Worm (Caenorhabditis elegans): ENCODE measurements around the gene dur-1.
"Not testable (repeated sequence)": the region's sequence is repeated elsewhere in the genome, so short reads cannot be mapped to it uniquely, and the experiment has no call there.

dur-1 gene

DNA sequence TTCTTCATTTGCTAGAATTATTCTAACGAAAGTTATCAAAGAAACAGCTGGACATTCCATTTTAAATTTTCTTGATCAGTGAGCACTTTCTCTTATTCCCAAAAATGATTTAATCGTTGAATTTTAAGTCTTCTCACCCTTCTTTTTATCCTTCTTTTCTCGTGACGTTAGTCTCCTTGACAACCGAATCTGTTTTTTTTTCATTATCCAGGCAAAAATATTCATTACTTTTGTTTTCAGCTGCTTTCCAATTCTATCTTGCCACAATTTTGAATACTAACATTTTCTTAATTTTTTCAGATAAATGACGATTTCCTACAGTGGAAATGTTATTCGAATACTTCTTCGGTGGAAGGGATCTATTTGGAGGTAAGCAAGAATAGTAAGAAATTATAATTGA is 24.4 kb downstream of the dur-1 start, which contains the start of gene best-13:
TSS of gene best-13 (plus strand) at position 301 of the 400 bp plus-strand sequence.
- TF ChIP-seq med-1 (GFP tag; optimal IDR thresholded peaks at IDR 0.05; ENCODE audit: insufficient read depth), result no peak
- TF ChIP-seq flt-1 (GFP tag; IDR thresholded peaks at IDR 0.05), result no peak
- TF ChIP-seq tab-1 (GFP tag; IDR thresholded peaks at IDR 0.05), result no peak
- TF ChIP-seq ztf-23 (GFP tag; IDR thresholded peaks at IDR 0.05), result no peak
- TF ChIP-seq klf-2 (GFP tag; conservative IDR thresholded peaks at IDR 0.05), result no peak
- TF ChIP-seq ztf-29 (GFP tag; IDR thresholded peaks at IDR 0.05), result no peak
- no peak for TF ChIP-seq T22C8.4 (GFP tag; IDR thresholded peaks at IDR 0.05)
- no peak for TF ChIP-seq ref-1 (GFP tag; conservative IDR thresholded peaks at IDR 0.05)
- TF ChIP-seq cog-1 (tag; optimal IDR thresholded peaks at IDR 0.05), result no peak

DNA sequence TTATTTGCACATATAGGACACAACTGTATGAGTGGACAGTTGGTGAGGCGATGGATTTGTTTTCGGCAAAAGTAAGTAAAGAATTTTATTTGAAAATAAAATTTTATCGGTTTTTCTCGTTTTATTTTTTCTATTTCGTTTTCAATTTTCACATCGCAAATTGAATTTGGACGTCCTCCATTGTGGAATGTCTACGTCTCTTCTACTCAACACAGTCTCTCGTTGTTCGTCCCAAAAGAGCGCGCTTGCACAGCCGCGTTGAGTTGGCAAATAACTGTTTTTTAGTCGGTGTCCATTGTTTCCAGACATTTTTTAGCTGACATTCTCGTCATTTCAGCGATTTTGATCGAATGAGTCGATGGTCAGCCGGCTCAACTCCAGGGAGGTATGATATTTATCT is 28.8 kb downstream of the dur-1 start:
- no peak for TF ChIP-seq tab-1 (GFP tag; IDR thresholded peaks at IDR 0.05)
- TF ChIP-seq ztf-29 (GFP tag; IDR thresholded peaks at IDR 0.05), result no peak
- no peak for TF ChIP-seq flt-1 (GFP tag; IDR thresholded peaks at IDR 0.05)
- TF ChIP-seq ref-1 (GFP tag; conservative IDR thresholded peaks at IDR 0.05), result no peak
- no peak for TF ChIP-seq klf-2 (GFP tag; conservative IDR thresholded peaks at IDR 0.05)
- no peak for TF ChIP-seq T22C8.4 (GFP tag; IDR thresholded peaks at IDR 0.05)
- TF ChIP-seq cog-1 (tag; optimal IDR thresholded peaks at IDR 0.05), result no peak
- TF ChIP-seq ztf-23 (GFP tag; IDR thresholded peaks at IDR 0.05), result no peak
- no peak for TF ChIP-seq med-1 (GFP tag; optimal IDR thresholded peaks at IDR 0.05; ENCODE audit: insufficient read depth)

DNA sequence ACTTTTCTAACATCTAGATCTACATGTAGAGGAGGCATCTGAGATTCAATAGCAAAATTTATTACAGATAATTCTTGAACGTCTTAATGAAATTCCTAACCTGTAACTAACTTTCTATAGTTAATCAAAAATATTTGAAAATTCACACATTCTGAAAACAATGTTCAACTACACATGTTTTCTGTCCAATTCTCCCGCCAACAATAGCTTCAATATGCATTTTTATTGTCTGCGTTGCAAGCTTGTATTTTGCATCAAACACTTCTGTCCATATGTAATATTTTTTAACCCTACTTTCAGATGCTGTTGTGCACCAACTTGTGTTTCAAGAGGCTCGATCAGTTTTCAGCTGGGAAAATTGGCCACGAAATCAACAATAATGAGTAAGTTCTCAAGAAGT is 29.3 kb downstream of the dur-1 start, which contains the start of gene tbc-3:
TSS of gene tbc-3 (plus strand) at position 301 of the 400 bp plus-strand sequence.
- TF ChIP-seq T22C8.4 (GFP tag; IDR thresholded peaks at IDR 0.05) (no peak), ztf-23 (GFP tag; IDR thresholded peaks at IDR 0.05) (no peak), ztf-29 (GFP tag; IDR thresholded peaks at IDR 0.05) (no peak), flt-1 (GFP tag; IDR thresholded peaks at IDR 0.05) (no peak), med-1 (GFP tag; optimal IDR thresholded peaks at IDR 0.05; ENCODE audit: insufficient read depth) (no peak), ref-1 (GFP tag; conservative IDR thresholded peaks at IDR 0.05) (no peak), cog-1 (tag; optimal IDR thresholded peaks at IDR 0.05) (no peak), klf-2 (GFP tag; conservative IDR thresholded peaks at IDR 0.05) (no peak), tab-1 (GFP tag; IDR thresholded peaks at IDR 0.05) (no peak)

DNA sequence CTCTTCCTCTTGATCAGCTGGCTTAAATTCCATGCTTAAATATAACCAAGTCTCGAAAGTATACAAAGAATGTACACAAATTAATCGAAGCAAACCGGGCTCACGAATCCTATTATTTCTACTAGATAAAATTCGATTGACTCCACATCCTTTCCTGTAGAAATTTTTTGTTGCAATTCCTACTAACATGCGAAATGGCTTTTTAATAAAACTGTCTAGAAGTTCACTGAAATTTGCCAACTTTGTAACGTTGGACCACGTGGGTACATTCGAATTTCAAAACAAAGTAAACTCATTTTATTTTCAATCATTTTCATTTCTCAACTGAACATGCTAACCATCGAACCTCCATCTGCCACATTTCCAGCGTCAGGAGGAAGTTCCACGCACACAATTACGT is 32.9 kb downstream of the dur-1 start, which contains the start of gene ssp-32:
TSS of gene ssp-32 (plus strand) at position 301 of the 400 bp plus-strand sequence.
- TF ChIP-seq med-1 (GFP tag; optimal IDR thresholded peaks at IDR 0.05; ENCODE audit: insufficient read depth) (no peak), ztf-29 (GFP tag; IDR thresholded peaks at IDR 0.05) (no peak), klf-2 (GFP tag; conservative IDR thresholded peaks at IDR 0.05) (no peak), ref-1 (GFP tag; conservative IDR thresholded peaks at IDR 0.05) (no peak), ztf-23 (GFP tag; IDR thresholded peaks at IDR 0.05) (no peak), flt-1 (GFP tag; IDR thresholded peaks at IDR 0.05) (no peak), tab-1 (GFP tag; IDR thresholded peaks at IDR 0.05) (no peak), T22C8.4 (GFP tag; IDR thresholded peaks at IDR 0.05) (no peak), cog-1 (tag; optimal IDR thresholded peaks at IDR 0.05) (no peak)

DNA sequence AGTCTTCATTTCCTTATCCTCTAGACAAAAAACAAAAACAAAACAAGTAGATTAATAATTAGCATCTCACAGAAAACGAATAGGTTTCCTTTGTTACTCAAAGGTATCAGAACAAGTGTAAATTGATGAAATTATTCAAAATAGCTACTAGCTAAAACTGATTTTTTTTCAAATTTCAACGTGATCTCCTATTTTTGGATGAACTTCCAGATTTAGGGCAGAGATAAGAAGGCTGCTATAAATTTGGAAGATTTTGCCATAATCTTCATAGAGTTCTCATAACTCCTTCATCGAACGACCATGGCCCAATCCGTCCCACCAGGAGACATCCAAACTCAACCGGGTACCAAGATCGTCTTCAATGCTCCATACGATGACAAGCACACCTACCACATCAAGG is 33.7 kb downstream of the dur-1 start, which contains the start of gene msp-77:
TSS of gene msp-77 (plus strand) at position 301 of the 400 bp plus-strand sequence.
- TF ChIP-seq klf-2 (GFP tag; conservative IDR thresholded peaks at IDR 0.05); ref-1 (GFP tag; conservative IDR thresholded peaks at IDR 0.05); cog-1 (tag; optimal IDR thresholded peaks at IDR 0.05): not testable (repeated sequence)

DNA sequence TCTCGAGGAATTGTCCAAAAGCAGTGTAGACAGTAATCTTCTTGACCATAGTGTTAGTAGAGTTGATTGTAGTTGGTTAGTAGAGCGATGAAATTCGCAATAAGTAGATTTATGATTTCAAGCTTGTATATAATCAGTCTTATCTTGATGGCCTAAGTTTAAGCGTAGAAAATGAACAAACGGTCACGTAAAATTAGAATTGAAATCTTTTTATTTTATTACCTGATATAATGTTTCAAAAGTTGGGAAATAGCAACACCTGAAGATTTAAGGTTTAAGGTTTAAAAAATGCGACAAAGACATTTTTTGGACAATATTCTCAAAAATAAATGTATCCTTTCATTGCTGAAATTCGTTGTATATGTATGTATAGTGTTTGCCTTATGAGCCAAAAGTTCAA is 34.4 kb downstream of the dur-1 start, which contains the start of gene sss-1:
TSS of gene sss-1 (minus strand) at position 101 of the 400 bp plus-strand sequence.
- not testable (repeated sequence) for TF ChIP-seq ref-1 (GFP tag; conservative IDR thresholded peaks at IDR 0.05); med-1 (GFP tag; optimal IDR thresholded peaks at IDR 0.05; ENCODE audit: insufficient read depth); ztf-23 (GFP tag; IDR thresholded peaks at IDR 0.05)

DNA sequence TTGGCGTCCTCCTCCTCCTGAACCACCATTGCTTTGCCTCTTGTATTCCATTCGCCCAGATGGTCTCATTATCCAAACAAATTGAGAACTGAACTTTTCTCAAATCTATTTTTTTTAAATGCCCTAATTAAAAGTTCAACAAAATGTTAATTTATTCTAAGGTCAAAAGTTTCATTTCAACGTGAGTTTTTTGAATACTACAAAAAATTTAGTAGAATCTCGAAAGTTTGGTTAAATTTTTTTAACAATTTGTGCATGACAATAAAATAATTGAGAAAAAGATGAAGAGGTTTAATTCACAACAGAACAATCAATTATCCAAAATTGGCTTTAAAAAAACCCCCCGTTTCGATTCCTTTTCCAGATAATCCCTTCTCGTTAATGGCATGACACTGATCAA is 36.1 kb downstream of the dur-1 start, which contains the start of gene F32B6.4:
TSS of gene F32B6.4 (minus strand) at position 101 of the 400 bp plus-strand sequence.
- no peak for TF ChIP-seq ref-1 (GFP tag; conservative IDR thresholded peaks at IDR 0.05)
- no peak for TF ChIP-seq ztf-23 (GFP tag; IDR thresholded peaks at IDR 0.05)
- TF ChIP-seq T22C8.4 (GFP tag; IDR thresholded peaks at IDR 0.05), result no peak
- no peak for TF ChIP-seq tab-1 (GFP tag; IDR thresholded peaks at IDR 0.05)
- TF ChIP-seq med-1 (GFP tag; optimal IDR thresholded peaks at IDR 0.05; ENCODE audit: insufficient read depth), result no peak

DNA sequence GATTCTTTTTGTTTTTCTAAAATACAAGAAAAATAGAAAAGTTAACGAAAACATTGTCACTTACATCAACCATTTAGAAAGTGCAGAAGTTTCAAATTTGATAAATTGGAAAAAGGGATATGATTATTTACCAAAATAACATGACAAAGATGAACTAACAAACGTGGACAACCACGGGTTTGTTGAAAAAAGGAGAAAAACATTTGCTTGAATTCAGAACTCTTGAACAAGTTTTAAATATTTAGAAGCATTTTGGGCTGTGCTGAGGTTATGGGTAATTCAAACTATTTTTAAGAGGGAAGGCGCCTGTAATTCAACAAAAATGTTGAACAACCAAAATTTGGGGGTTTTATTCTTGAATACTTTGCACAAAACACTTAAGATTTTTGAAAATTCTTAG is 38.2 kb downstream of the dur-1 start, which contains the start of gene ttbk-3:
TSS of gene ttbk-3 (minus strand) at position 101 of the 400 bp plus-strand sequence.
- TF ChIP-seq ztf-29 (GFP tag; IDR thresholded peaks at IDR 0.05) (no peak), ref-1 (GFP tag; conservative IDR thresholded peaks at IDR 0.05) (no peak), cog-1 (tag; optimal IDR thresholded peaks at IDR 0.05) (no peak), flt-1 (GFP tag; IDR thresholded peaks at IDR 0.05) (no peak), med-1 (GFP tag; optimal IDR thresholded peaks at IDR 0.05; ENCODE audit: insufficient read depth) (no peak), klf-2 (GFP tag; conservative IDR thresholded peaks at IDR 0.05) (no peak), ztf-23 (GFP tag; IDR thresholded peaks at IDR 0.05) (no peak), T22C8.4 (GFP tag; IDR thresholded peaks at IDR 0.05) (no peak), tab-1 (GFP tag; IDR thresholded peaks at IDR 0.05) (no peak)

DNA sequence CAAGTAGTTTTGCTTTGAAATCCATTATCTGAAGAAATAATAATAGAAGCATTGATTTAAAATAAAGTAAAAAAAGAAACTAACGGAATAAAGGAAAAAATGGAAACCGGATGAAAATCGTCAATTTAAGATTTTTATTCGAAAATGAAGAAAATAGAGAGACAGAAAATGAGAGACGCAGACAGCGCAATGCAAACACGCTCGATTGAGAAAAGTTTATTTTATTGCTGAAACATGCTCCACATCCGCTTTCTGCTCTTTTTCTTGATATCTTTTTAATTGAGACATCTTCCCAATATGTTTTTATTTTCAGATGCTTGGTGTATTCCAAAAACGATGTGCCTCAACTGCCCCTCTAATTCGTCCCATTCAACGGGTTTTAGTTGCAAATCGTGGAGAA is 43.8 kb downstream of the dur-1 start, which contains the start of the genes prp-18 and mccc-1:
TSS of gene prp-18 (minus strand) at position 127 of the 400 bp plus-strand sequence.
TSS of gene mccc-1 (plus strand) at position 314 of the 400 bp plus-strand sequence.
- no peak for TF ChIP-seq med-1 (GFP tag; optimal IDR thresholded peaks at IDR 0.05; ENCODE audit: insufficient read depth)
- no peak for TF ChIP-seq ztf-29 (GFP tag; IDR thresholded peaks at IDR 0.05)
- TF ChIP-seq flt-1 (GFP tag; IDR thresholded peaks at IDR 0.05), result no peak
- no peak for TF ChIP-seq cog-1 (tag; optimal IDR thresholded peaks at IDR 0.05)
- no peak for TF ChIP-seq klf-2 (GFP tag; conservative IDR thresholded peaks at IDR 0.05)
- TF ChIP-seq ztf-23 (GFP tag; IDR thresholded peaks at IDR 0.05), result no peak
- no peak for TF ChIP-seq tab-1 (GFP tag; IDR thresholded peaks at IDR 0.05)
- no peak for TF ChIP-seq ref-1 (GFP tag; conservative IDR thresholded peaks at IDR 0.05)
- TF ChIP-seq T22C8.4 (GFP tag; IDR thresholded peaks at IDR 0.05), result no peak

DNA sequence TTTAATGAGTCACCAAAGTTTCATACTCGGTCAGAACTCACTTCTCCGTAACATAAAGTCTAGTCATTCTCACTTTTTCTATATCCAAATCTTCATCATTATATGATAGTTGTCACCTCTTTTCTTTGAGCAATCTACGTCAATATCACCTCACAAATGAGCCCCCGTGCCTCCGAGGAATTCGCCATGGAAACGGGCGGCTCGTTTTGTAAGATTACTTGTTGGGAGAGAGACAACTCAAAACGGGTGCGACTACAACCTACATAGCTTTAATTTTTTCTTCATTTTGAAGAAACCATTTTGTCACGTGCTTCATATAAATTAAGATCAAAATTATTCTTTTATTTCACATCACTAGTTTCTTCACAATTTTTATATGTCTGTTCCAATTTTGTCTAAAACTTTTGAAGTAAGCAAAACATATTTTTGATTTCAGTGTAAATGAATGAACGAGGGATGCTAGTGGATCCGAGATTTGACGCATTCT is 49.1 kb downstream of the dur-1 start, which contains the start of gene nhr-4:
TSS of gene nhr-4 (plus strand) at position 437 of the 487 bp plus-strand sequence.
- TF ChIP-seq ref-1 (GFP tag; conservative IDR thresholded peaks at IDR 0.05) (no peak), cog-1 (tag; optimal IDR thresholded peaks at IDR 0.05) (no peak), ztf-29 (GFP tag; IDR thresholded peaks at IDR 0.05) (no peak), T22C8.4 (GFP tag; IDR thresholded peaks at IDR 0.05) (no peak), ztf-23 (GFP tag; IDR thresholded peaks at IDR 0.05) (no peak), flt-1 (GFP tag; IDR thresholded peaks at IDR 0.05) (no peak), med-1 (GFP tag; optimal IDR thresholded peaks at IDR 0.05; ENCODE audit: insufficient read depth) (no peak), tab-1 (GFP tag; IDR thresholded peaks at IDR 0.05) (no peak), klf-2 (GFP tag; conservative IDR thresholded peaks at IDR 0.05) (no peak)

All from whole organism, midembryonic.